Worm (Caenorhabditis elegans) whole organism, mixed stage, embryonic: ENCODE results near the gene daf-4.
A peak's percentile ranks its signal among the peaks of the same experiment; 100 is the strongest.

Experiments used
- M03D4.4 ChIP-seq: sonication (generic microtip); optimal IDR thresholded peaks from 2 replicates; lab custom pipeline; 2017; ENCODE audit warnings: mild to moderate bottlenecking, missing genetic modification characterization, missing compliant biosample characterization
- bed-3 ChIP-seq: fragments of 200-800 bp; sonication (Bioruptor generic); optimal IDR thresholded peaks from 3 replicates; lab custom pipeline; 2018; ENCODE audit warnings: mild to moderate bottlenecking, missing genetic modification characterization, moderate library complexity, missing compliant biosample characterization
- blmp-1 ChIP-seq: fragments of 150-350 bp; optimal IDR thresholded peaks from 2 replicates; lab custom pipeline; 2014; ENCODE audit warnings: missing biosample characterization, missing genetic modification characterization
- ceh-39 ChIP-seq: fragments of 150-350 bp; optimal IDR thresholded peaks from 2 replicates; lab custom pipeline; 2014; ENCODE audit warnings: missing biosample characterization, missing genetic modification characterization
- ceh-43 ChIP-seq: fragments of 200-800 bp; sonication (Bioruptor generic); optimal IDR thresholded peaks from 2 replicates; lab custom pipeline; 2018; ENCODE audit warnings: mild to moderate bottlenecking, missing genetic modification characterization, moderate library complexity, missing compliant biosample characterization
- ceh-83 ChIP-seq: fragments of 200-800 bp; sonication (Bioruptor generic); optimal IDR thresholded peaks from 2 replicates; lab custom pipeline; 2018; ENCODE audit warnings: mild to moderate bottlenecking, missing genetic modification characterization, missing compliant biosample characterization
- ces-1 ChIP-seq: fragments of 150-350 bp; optimal IDR thresholded peaks from 2 replicates; lab custom pipeline; 2014; ENCODE audit warnings: missing biosample characterization, missing genetic modification reagents, missing genetic modification characterization
- cnd-1 ChIP-seq: fragments of 200-800 bp; sonication (Bioruptor generic); optimal IDR thresholded peaks from 2 replicates; lab custom pipeline; 2018; ENCODE audit warnings: mild to moderate bottlenecking, missing genetic modification characterization, missing compliant biosample characterization
- drap-1 ChIP-seq: fragments of 200-800 bp; sonication (Bioruptor generic); optimal IDR thresholded peaks from 3 replicates; lab custom pipeline; 2018; ENCODE audit warnings: mild to moderate bottlenecking, missing genetic modification characterization, missing compliant biosample characterization
- elt-1 ChIP-seq: sonication (generic microtip); optimal IDR thresholded peaks from 2 replicates; lab custom pipeline; 2017; ENCODE audit warnings: missing genetic modification characterization, mild to moderate bottlenecking, missing compliant biosample characterization, antibody characterized with exemption, moderate library complexity, borderline replicate concordance; ENCODE audit not compliant: insufficient read depth
- elt-3 ChIP-seq: fragments of 150-350 bp; optimal IDR thresholded peaks from 2 replicates; lab custom pipeline; 2014; ENCODE audit warnings: missing biosample characterization, missing genetic modification characterization
- flh-1 ChIP-seq: fragments of 200-800 bp; sonication (Bioruptor generic); optimal IDR thresholded peaks from 2 replicates; lab custom pipeline; 2018; ENCODE audit warnings: mild to moderate bottlenecking, missing genetic modification characterization, moderate library complexity, missing compliant biosample characterization
- hlh-1 ChIP-seq: fragments of 150-350 bp; optimal IDR thresholded peaks from 2 replicates; lab custom pipeline; 2014; ENCODE audit warnings: missing biosample characterization, missing genetic modification reagents, missing genetic modification characterization
- lin-13 ChIP-seq: fragments of 150-350 bp; optimal IDR thresholded peaks from 2 replicates; lab custom pipeline; 2014; ENCODE audit warnings: missing biosample characterization, missing genetic modification characterization
- lin-32 ChIP-seq: fragments of 200-800 bp; sonication (Bioruptor generic); optimal IDR thresholded peaks from 2 replicates; lab custom pipeline; 2018; ENCODE audit warnings: mild to moderate bottlenecking, missing genetic modification characterization, missing compliant biosample characterization
- mab-5 ChIP-seq: fragments of 150-350 bp; optimal IDR thresholded peaks from 2 replicates; lab custom pipeline; 2014; ENCODE audit warnings: missing biosample characterization, missing genetic modification characterization
- mep-1 ChIP-seq: fragments of 150-350 bp; optimal IDR thresholded peaks from 2 replicates; lab custom pipeline; 2017; ENCODE audit warnings: missing biosample characterization, missing genetic modification reagents, missing genetic modification characterization, inconsistent platforms
- nhr-12 ChIP-seq: fragments of 150-350 bp; optimal IDR thresholded peaks from 2 replicates; lab custom pipeline; 2014; ENCODE audit warnings: missing biosample characterization, missing genetic modification characterization
- nhr-2 ChIP-seq: fragments of 150-350 bp; optimal IDR thresholded peaks from 2 replicates; lab custom pipeline; 2014; ENCODE audit warnings: missing biosample characterization, missing genetic modification characterization
- nhr-237 ChIP-seq: fragments of 150-350 bp; optimal IDR thresholded peaks from 2 replicates; lab custom pipeline; 2014; ENCODE audit warnings: missing biosample characterization, missing genetic modification characterization
- nhr-28 ChIP-seq: fragments of 150-350 bp; optimal IDR thresholded peaks from 2 replicates; lab custom pipeline; 2014; ENCODE audit warnings: missing biosample characterization, missing genetic modification characterization
- pha-4 ChIP-seq: fragments of 150-350 bp; optimal IDR thresholded peaks from 2 replicates; lab custom pipeline; 2018; ENCODE audit warnings: missing biosample characterization, missing genetic modification reagents, missing genetic modification characterization
- sem-2 ChIP-seq: fragments of 200-800 bp; sonication (Bioruptor generic); optimal IDR thresholded peaks from 2 replicates; lab custom pipeline; 2018; ENCODE audit warnings: mild to moderate bottlenecking, missing genetic modification characterization, missing compliant biosample characterization
- snpc-4 ChIP-seq: fragments of 150-350 bp; optimal IDR thresholded peaks from 2 replicates; lab custom pipeline; 2014; ENCODE audit warnings: missing biosample characterization, missing genetic modification characterization
- sptf-1 ChIP-seq: sonication (generic microtip); optimal IDR thresholded peaks from 2 replicates; lab custom pipeline; 2017; ENCODE audit warnings: mild to moderate bottlenecking, missing genetic modification characterization, moderate library complexity, missing compliant biosample characterization
- tbx-8 ChIP-seq: fragments of 200-800 bp; sonication (Bioruptor generic); optimal IDR thresholded peaks from 2 replicates; lab custom pipeline; 2018; ENCODE audit warnings: mild to moderate bottlenecking, missing genetic modification characterization, moderate library complexity, missing compliant biosample characterization
- unc-120 ChIP-seq: sonication (generic microtip); optimal IDR thresholded peaks from 2 replicates; lab custom pipeline; 2017; ENCODE audit warnings: missing genetic modification characterization, missing compliant biosample characterization; ENCODE audit not compliant: poor library complexity, severe bottlenecking
- unc-62 ChIP-seq: fragments of 150-350 bp; optimal IDR thresholded peaks from 2 replicates; lab custom pipeline; 2014; ENCODE audit warnings: missing biosample characterization, missing genetic modification reagents, missing genetic modification characterization
- zip-8 ChIP-seq: fragments of 150-350 bp; optimal IDR thresholded peaks from 2 replicates; lab custom pipeline; 2014; ENCODE audit warnings: missing biosample characterization, missing genetic modification characterization
- ztf-11 ChIP-seq: fragments of 150-350 bp; optimal IDR thresholded peaks from 2 replicates; lab custom pipeline; 2014; ENCODE audit warnings: missing biosample characterization, missing genetic modification characterization

daf-4 gene

ce11 chrIII:5624835-5625234, at the start of gene daf-4:
Gene daf-4 (plus strand): TSS chrIII:5625135.
- TF ChIP-seq ztf-11 (tag; lab: Kevin White, UChicago) (no peak), nhr-28 (no peak), pha-4 (no peak), flh-1 (no peak), mab-5 (no peak), lin-32 (GFP tag; lab: Kevin White, UChicago) (no peak), elt-1 (tag; lab: Kevin White, UChicago) (no peak), tbx-8 (no peak), ceh-39 (tag; lab: Kevin White, UChicago) (no peak), drap-1 (GFP tag; lab: Kevin White, UChicago) (no peak), ces-1 (GFP tag; lab: Kevin White, UChicago) (no peak), blmp-1 (tag; lab: Kevin White, UChicago) (no peak), M03D4.4 (tag; lab: Kevin White, UChicago) (no peak), unc-120 (no peak), lin-13 (no peak), cnd-1 (no peak), nhr-12 (no peak), hlh-1 (no peak), unc-62 (no peak), ceh-43 (GFP tag; lab: Kevin White, UChicago) (no peak)
- TF ChIP-seq, all 35 proteins: peak for 0

ce11 chrIII:5581049-5581448, 43.9 kb upstream of the daf-4 start, which contains the start of gene F56D2.5:
Gene F56D2.5 (minus strand): TSS chrIII:5581419.
- TF ChIP-seq ces-1 (GFP tag; lab: Kevin White, UChicago) (no peak), nhr-28 (no peak), nhr-237 (tag; lab: Kevin White, UChicago) (no peak), lin-13 (no peak), sptf-1 (no peak), ceh-83 (no peak), snpc-4 (tag; lab: Kevin White, UChicago) (no peak), blmp-1 (tag; lab: Kevin White, UChicago) (no peak), ceh-43 (GFP tag; lab: Kevin White, UChicago) (no peak), zip-8 (tag; lab: Kevin White, UChicago) (no peak), unc-62 (no peak)

ce11 chrIII:5582766-5583165, 42.2 kb upstream of the daf-4 start, which contains the start of the genes F56D2.8 and uev-2:
Gene F56D2.8 (minus strand): TSS chrIII:5582866.
Gene uev-2 (plus strand): TSS chrIII:5583125.
- no peak for TF ChIP-seq snpc-4 (tag; lab: Kevin White, UChicago)
- TF ChIP-seq ztf-11 (tag; lab: Kevin White, UChicago), result no peak
- TF ChIP-seq bed-3 (GFP tag; lab: Kevin White, UChicago), result no peak
- TF ChIP-seq ceh-43 (GFP tag; lab: Kevin White, UChicago), result no peak
- no peak for TF ChIP-seq lin-32 (GFP tag; lab: Kevin White, UChicago)
- no peak for TF ChIP-seq pha-4
- TF ChIP-seq lin-13, result no peak
- no peak for TF ChIP-seq elt-3
- TF ChIP-seq drap-1 (GFP tag; lab: Kevin White, UChicago), result no peak

- peak; percentile 5 for TF ChIP-seq cnd-1
- TF ChIP-seq sptf-1, result no peak
Measured at ce11 chrIII:5584647-5585046, 40.3 kb upstream of the daf-4 start, which contains the start of gene F56D2.3. Gene F56D2.3 (plus strand): TSS chrIII:5584947.

ce11 chrIII:5585711-5586110, 39.2 kb upstream of the daf-4 start:
- TF ChIP-seq ceh-43 (GFP tag; lab: Kevin White, UChicago), result no peak
- TF ChIP-seq, all 35 proteins: peak for 0

ce11 chrIII:5586925-5587324, 38.0 kb upstream of the daf-4 start, which contains the start of gene F56D2.2:
Gene F56D2.2 (plus strand): TSS chrIII:5587263.
- TF ChIP-seq mep-1 (tag; lab: Kevin White, UChicago), result peak; percentile 37
- peak; percentile 1 for TF ChIP-seq nhr-2 (tag; lab: Kevin White, UChicago)
- no peak for TF ChIP-seq cnd-1

DNA sequence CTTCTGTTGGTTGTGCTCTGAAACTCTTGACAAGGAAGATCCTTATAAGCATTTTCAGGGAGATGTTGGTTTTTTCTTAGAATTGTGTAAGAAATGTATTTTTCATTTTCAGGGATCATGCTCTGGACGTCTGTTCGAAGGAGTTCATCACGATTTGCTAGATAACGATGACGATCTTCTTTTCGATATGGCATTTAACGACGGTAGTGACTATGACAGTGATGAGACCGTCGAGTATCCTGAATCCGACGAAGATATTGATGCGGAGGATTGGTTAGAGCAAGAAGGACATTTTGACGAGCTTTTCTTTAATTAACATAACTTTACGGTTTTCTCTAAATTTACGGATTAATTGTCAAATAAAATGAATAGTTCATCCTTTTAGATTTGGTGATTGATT, 36.2 kb upstream of the daf-4 start:
- TF ChIP-seq flh-1, result no peak
- no peak for TF ChIP-seq zip-8 (tag; lab: Kevin White, UChicago)
- TF ChIP-seq bed-3 (GFP tag; lab: Kevin White, UChicago), result no peak
- no peak for TF ChIP-seq mab-5
- no peak for TF ChIP-seq sem-2
- TF ChIP-seq sptf-1, result no peak
- TF ChIP-seq M03D4.4 (tag; lab: Kevin White, UChicago), result no peak
- no peak for TF ChIP-seq cnd-1
- TF ChIP-seq snpc-4 (tag; lab: Kevin White, UChicago), result no peak
- TF ChIP-seq tbx-8, result no peak
- no peak for TF ChIP-seq ceh-43 (GFP tag; lab: Kevin White, UChicago)
